Worm (Caenorhabditis elegans) whole organism, L2 larva: ENCODE data around the gene sms-2.

Experiments
- aly-2 ChIP-seq: fragments of 150-350 bp; optimal IDR thresholded peaks from 2 replicates; lab custom pipeline; 2014; ENCODE audit warnings: missing biosample characterization, missing genetic modification characterization
- ama-1 ChIP-seq: fragments of 150-350 bp; optimal IDR thresholded peaks from 2 replicates; lab custom pipeline; 2018; ENCODE audit warnings: inconsistent platforms
- elt-3 ChIP-seq: sonication (generic microtip); optimal IDR thresholded peaks from 2 replicates; lab custom pipeline; 2017; ENCODE audit warnings: missing biosample characterization, missing genetic modification characterization
- nhr-77 ChIP-seq: fragments of 150-350 bp; optimal IDR thresholded peaks from 2 replicates; lab custom pipeline; 2014; ENCODE audit warnings: missing biosample characterization, missing genetic modification characterization
- peb-1 ChIP-seq: fragments of 150-350 bp; optimal IDR thresholded peaks from 2 replicates; lab custom pipeline; 2014; ENCODE audit warnings: missing biosample characterization, missing genetic modification characterization
- unc-55 ChIP-seq: fragments of 150-350 bp; sonication (generic microtip); optimal IDR thresholded peaks from 3 replicates; lab custom pipeline; 2014; ENCODE audit warnings: missing biosample characterization, missing genetic modification reagents, missing genetic modification characterization

sms-2 gene

ce11 chrX:897948-898347 is 50.7 kb downstream of the sms-2 start, which contains the start of gene mab-7:
mab-7 (minus strand) TSS chrX:898048.
- no peak for TF ChIP-seq elt-3
- TF ChIP-seq unc-55 (GFP tag; lab: Kevin White, UChicago) = no peak
- TF ChIP-seq aly-2 (tag; lab: Kevin White, UChicago) = no peak
- no peak for TF ChIP-seq ama-1 (lab: Kevin White, UChicago)
- no peak for TF ChIP-seq peb-1 (tag; lab: Kevin White, UChicago)
- no peak for TF ChIP-seq nhr-77 (tag; lab: Kevin White, UChicago)
